Worm (Caenorhabditis elegans) whole organism, midembryonic: ENCODE measurements around the gene srh-67.
A peak's percentile ranks its signal among the peaks of the same experiment; 100 is the strongest.

ENCODE experiments used
- T22C8.4 ChIP-seq: fragments of 200-800 bp; sonication (Bioruptor generic); IDR thresholded peaks from 2 replicates; pipeline ENCODE4 v1.3.6; 2022; ENCODE audit warnings: missing genetic modification characterization, missing compliant biosample characterization
- cog-1 ChIP-seq: sonication (generic microtip); optimal IDR thresholded peaks from 2 replicates; lab custom pipeline; 2016; ENCODE audit warnings: missing genetic modification characterization, missing compliant biosample characterization
- flt-1 ChIP-seq: fragments of 200-800 bp; sonication (Bioruptor generic); IDR thresholded peaks from 2 replicates; pipeline ENCODE4 v1.3.6; 2022; ENCODE audit warnings: missing genetic modification characterization, missing compliant biosample characterization
- klf-2 ChIP-seq: fragments of 200-800 bp; sonication (Bioruptor generic); conservative IDR thresholded peaks from 2 replicates; pipeline ENCODE4 v1.3.6; 2022; ENCODE audit warnings: missing genetic modification reagents, missing genetic modification characterization, missing compliant biosample characterization
- med-1 ChIP-seq: sonication (generic microtip); optimal IDR thresholded peaks from 2 replicates; lab custom pipeline; 2017; ENCODE audit warnings: missing genetic modification characterization, mild to moderate bottlenecking, missing compliant biosample characterization, antibody characterized with exemption, missing genetic modification reagents; ENCODE audit not compliant: insufficient read depth
- ref-1 ChIP-seq: fragments of 200-800 bp; sonication (Bioruptor generic); conservative IDR thresholded peaks from 2 replicates; pipeline ENCODE4 v1.3.6; 2022; ENCODE audit warnings: missing genetic modification reagents, missing genetic modification characterization, missing compliant biosample characterization
- tab-1 ChIP-seq: fragments of 200-800 bp; sonication (Bioruptor generic); IDR thresholded peaks from 2 replicates; pipeline ENCODE4 v1.3.6; 2022; ENCODE audit warnings: missing genetic modification characterization, missing compliant biosample characterization
- ztf-23 ChIP-seq: fragments of 200-800 bp; sonication (Bioruptor generic); IDR thresholded peaks from 2 replicates; pipeline ENCODE4 v1.3.6; 2022; ENCODE audit warnings: missing genetic modification reagents, missing genetic modification characterization, missing compliant biosample characterization
- ztf-29 ChIP-seq: fragments of 200-800 bp; sonication (Bioruptor generic); IDR thresholded peaks from 2 replicates; pipeline ENCODE4 v1.3.6; 2022; ENCODE audit warnings: missing genetic modification reagents, missing genetic modification characterization, missing compliant biosample characterization

srh-67 gene

DNA sequence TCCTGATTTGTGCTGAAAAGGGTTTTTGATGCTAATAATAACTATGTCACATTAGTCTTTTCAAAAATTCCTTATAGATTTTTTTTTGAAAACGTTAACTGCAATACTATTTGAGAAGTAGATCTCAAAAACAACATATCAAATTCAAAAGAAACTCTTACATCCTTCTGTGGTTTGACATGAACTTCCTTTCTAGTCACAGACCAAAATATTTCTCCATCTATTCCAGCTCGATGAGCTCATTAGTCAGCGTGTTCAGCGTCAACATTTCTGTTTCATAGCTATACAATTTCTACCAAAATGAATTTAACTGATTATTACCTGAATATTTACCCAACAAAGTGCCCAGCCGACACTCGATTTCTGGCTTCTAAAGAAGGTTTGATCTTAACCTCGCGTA is at the start of gene srh-67:
TSS of gene srh-67 (plus strand) at position 301 of the 400 bp plus-strand sequence.
- no peak for TF ChIP-seq ztf-23 (GFP tag; lab: Robert Waterston, UW)
- no peak for TF ChIP-seq tab-1 (GFP tag; lab: Robert Waterston, UW)
- TF ChIP-seq cog-1 (tag; lab: Kevin White, UChicago), result no peak
- TF ChIP-seq ref-1 (GFP tag; lab: Robert Waterston, UW), result no peak
- TF ChIP-seq ztf-29, result no peak
- no peak for TF ChIP-seq flt-1 (GFP tag; lab: Robert Waterston, UW)
- no peak for TF ChIP-seq med-1 (GFP tag; lab: Kevin White, UChicago)
- no peak for TF ChIP-seq T22C8.4 (GFP tag; lab: Robert Waterston, UW)
- no peak for TF ChIP-seq klf-2

DNA sequence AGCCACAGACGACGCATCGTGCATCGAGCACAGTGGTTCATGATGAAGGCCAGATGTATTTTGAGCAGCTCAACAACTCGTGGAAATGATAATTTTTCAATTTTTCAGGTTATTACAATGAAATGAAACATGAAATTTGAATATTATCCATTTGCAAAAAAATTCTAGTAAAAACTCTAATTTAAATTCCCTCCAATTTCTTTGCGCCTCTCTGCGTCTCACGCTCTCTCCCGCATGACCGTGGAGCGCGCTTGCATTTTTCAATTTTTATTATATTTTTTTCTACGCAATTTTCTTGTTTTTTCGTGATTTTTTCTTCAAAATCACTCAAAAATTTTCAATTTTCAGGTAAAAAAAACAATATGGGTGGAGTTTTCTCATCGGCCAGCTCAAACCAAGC is 49.3 kb upstream of the srh-67 start, which contains the start of gene tag-281:
TSS of gene tag-281 (plus strand) at position 340 of the 400 bp plus-strand sequence.
- TF ChIP-seq cog-1 (tag; lab: Kevin White, UChicago) (peak; percentile 48), ztf-23 (GFP tag; lab: Robert Waterston, UW) (0 out of 2 replicates have a peak, but pooled peaks have one; percentile 44), tab-1 (GFP tag; lab: Robert Waterston, UW) (no peak)

DNA sequence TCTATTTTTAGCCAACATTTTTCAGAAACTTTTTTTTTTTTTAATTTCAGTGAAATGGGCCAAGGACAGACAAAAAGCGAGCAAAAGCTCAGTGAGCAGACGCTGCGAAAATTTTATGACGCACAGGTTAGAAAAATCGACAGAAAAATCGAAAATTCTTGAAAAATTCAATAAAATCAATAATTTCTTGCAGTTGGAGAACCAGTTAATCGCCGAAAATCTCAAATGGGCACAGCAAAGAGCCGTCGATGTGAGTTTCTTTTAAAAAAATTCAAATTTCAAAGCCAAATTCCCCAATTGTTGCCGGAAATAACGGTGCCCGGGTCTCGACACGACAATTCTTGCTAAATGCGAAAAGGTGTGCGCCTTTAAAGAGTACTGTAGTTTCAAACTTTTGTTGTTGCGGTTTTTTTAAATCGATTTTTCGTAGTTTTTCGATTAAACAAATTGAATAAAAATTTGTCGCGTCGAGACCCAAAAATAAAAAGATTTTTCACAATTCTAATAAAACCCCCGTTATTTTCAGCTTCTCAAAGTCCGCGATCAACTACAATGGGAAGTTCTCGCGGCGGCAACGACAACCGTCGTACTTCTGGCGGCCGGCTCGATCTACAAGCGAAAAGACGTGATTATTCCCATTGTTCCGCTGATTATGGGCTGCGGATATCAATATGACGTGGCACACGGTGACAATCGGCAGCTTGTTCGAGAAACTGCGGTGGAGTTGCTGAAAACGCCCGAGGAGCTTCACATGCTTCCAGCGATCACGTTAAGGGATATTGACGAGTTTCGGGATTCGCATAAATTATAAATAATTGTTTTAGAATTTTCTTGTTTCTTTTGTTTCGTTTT is 47.9 kb upstream of the srh-67 start, which contains the start of gene tag-280:
TSS of gene tag-280 (plus strand) at position 51 of the 852 bp plus-strand sequence.
- TF ChIP-seq ztf-23 (GFP tag; lab: Robert Waterston, UW), result no peak
- no peak for TF ChIP-seq T22C8.4 (GFP tag; lab: Robert Waterston, UW)
- TF ChIP-seq cog-1 (tag; lab: Kevin White, UChicago), result no peak
- no peak for TF ChIP-seq tab-1 (GFP tag; lab: Robert Waterston, UW)
- no peak for TF ChIP-seq flt-1 (GFP tag; lab: Robert Waterston, UW)
- no peak for TF ChIP-seq ref-1 (GFP tag; lab: Robert Waterston, UW)
- no peak for TF ChIP-seq ztf-29
- no peak for TF ChIP-seq med-1 (GFP tag; lab: Kevin White, UChicago)
- TF ChIP-seq klf-2, result no peak

DNA sequence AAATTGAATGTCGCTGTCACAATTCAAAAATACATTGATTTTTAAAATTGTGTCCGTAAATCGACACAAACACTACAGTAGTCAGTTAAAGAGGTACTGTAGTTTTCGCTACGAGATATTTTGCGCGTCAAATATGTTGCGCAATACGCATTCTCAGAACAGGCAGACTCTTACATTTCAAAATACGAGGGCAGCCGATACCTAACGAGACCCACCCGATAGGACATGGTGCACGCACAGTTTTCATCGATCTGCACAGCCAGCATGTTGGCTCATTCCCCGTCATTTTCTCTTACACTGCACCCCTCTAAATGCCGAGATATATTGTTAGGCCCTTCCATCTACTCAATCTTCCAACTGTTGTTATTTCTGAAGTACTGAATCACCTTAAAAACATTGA is 46.5 kb upstream of the srh-67 start, which contains the start of gene F15A4.2:
TSS of gene F15A4.2 (plus strand) at position 301 of the 400 bp plus-strand sequence.
- TF ChIP-seq T22C8.4 (GFP tag; lab: Robert Waterston, UW), result no peak; the same call in 1 of the 2 replicates
- no peak for TF ChIP-seq med-1 (GFP tag; lab: Kevin White, UChicago)
- TF ChIP-seq tab-1 (GFP tag; lab: Robert Waterston, UW), result no peak
- no peak for TF ChIP-seq ztf-29

DNA sequence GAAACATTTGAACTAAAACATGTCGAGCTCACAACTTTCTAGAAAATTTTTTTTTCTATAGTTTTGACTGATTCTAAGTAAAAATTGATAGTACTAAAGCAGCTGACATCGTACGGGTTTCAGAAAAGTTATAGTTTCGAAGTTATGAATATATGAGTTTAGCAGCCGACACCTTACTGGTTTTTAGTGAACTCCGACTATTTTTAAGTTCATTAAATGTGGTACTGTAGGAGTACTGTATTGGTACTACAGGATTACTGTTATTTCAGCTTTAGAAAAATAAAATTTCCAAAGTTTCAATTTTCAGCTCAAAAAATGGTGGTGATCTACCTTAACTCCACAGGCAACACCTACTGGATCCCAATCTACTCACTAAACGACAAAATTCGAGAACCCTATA is 43.2 kb upstream of the srh-67 start, which contains the start of gene sre-37:
TSS of gene sre-37 (plus strand) at position 301 of the 400 bp plus-strand sequence.
- no peak for TF ChIP-seq klf-2
- no peak for TF ChIP-seq ztf-23 (GFP tag; lab: Robert Waterston, UW)
- no peak for TF ChIP-seq med-1 (GFP tag; lab: Kevin White, UChicago)
- no peak for TF ChIP-seq T22C8.4 (GFP tag; lab: Robert Waterston, UW)
- TF ChIP-seq cog-1 (tag; lab: Kevin White, UChicago), result no peak
- TF ChIP-seq ztf-29, result no peak
- no peak for TF ChIP-seq ref-1 (GFP tag; lab: Robert Waterston, UW)
- no peak for TF ChIP-seq tab-1 (GFP tag; lab: Robert Waterston, UW)
- no peak for TF ChIP-seq flt-1 (GFP tag; lab: Robert Waterston, UW)

DNA sequence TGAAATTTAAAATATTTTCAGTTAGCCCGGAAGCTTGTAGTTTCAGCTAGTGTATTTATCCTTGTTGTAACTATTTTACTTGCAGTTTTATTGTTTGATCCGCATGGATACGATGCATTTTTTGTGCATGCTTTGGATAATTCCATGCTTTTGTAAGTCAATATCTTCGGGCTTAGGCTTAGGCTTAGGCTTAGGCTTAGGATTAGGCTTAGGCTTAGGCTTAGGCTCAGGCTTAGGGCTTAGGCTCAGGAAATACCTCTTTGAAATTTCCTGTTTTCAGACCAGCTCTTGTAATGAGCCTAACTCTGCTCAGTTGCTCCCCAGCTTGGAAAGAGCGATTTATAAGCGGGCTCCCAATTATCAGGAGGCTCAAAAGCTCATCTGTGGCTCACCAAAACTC is 41.7 kb upstream of the srh-67 start, which contains the start of gene srg-16:
TSS of gene srg-16 (plus strand) at position 87 of the 400 bp plus-strand sequence.
- no peak for TF ChIP-seq ztf-23 (GFP tag; lab: Robert Waterston, UW)

DNA sequence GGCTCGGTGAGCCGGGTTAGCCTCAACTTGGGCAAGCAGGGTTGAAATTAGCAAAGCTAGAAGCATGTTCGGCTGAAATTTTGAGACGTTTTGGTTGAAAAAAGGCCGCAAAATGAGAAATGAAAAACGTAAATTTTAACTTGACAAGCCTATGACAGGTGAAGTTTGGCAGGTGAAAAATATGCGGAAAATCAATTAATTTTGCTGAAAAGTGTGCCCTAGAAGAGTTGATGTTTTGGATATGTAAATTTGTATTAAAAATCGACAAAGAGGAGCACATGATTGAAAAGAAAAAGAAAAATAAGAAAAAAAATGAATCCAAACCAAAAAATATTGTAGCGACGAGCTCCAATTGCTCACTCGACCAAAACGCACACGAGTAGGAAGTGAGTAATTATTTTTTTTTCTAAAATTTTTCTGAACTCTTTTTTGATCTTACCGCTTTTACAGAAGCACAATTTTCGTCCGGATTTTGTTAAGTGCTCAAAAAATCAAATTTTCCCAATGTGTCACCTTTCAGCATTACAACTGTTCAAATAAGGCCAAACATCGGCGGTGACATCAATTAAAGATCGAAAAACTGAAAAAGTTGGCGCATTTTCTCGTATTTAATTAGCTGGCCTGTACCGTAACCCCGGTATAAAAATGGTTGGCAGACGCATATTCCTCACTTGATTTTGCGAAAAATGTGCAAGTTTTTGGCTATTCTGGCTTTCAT is 37.5 kb upstream of the srh-67 start, which contains the start of the genes F15A4.5 and phat-8:
TSS of gene F15A4.5 (minus strand) at position 101 of the 718 bp plus-strand sequence.
TSS of gene phat-8 (plus strand) at position 668 of the 718 bp plus-strand sequence.
- TF ChIP-seq T22C8.4 (GFP tag; lab: Robert Waterston, UW) (no peak), tab-1 (GFP tag; lab: Robert Waterston, UW) (no peak), ztf-29 (no peak), ref-1 (GFP tag; lab: Robert Waterston, UW) (no peak)

DNA sequence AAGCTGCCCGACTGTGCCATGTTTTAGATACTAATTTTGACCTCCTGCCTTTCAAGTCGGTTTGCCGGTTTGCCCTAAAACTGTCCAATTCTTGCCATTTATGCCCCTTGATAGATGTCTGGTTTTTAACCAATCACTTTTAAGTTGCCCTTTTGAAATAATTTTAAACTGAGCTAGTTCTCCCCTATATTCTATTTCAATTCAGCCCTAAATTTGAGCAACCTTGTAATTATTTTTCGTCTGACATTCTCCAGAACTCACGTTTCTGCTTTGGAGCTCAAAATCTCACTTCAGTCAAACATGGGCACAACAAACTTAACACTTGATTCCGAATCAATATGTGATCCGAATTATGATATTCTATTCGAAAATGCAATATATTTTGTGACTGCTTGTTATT is 35.3 kb upstream of the srh-67 start, which contains the start of gene srg-17:
TSS of gene srg-17 (plus strand) at position 301 of the 400 bp plus-strand sequence.
- no peak for TF ChIP-seq flt-1 (GFP tag; lab: Robert Waterston, UW)
- no peak for TF ChIP-seq cog-1 (tag; lab: Kevin White, UChicago)
- no peak for TF ChIP-seq med-1 (GFP tag; lab: Kevin White, UChicago)
- TF ChIP-seq ztf-23 (GFP tag; lab: Robert Waterston, UW), result no peak
- TF ChIP-seq T22C8.4 (GFP tag; lab: Robert Waterston, UW), result no peak
- no peak for TF ChIP-seq tab-1 (GFP tag; lab: Robert Waterston, UW)

DNA sequence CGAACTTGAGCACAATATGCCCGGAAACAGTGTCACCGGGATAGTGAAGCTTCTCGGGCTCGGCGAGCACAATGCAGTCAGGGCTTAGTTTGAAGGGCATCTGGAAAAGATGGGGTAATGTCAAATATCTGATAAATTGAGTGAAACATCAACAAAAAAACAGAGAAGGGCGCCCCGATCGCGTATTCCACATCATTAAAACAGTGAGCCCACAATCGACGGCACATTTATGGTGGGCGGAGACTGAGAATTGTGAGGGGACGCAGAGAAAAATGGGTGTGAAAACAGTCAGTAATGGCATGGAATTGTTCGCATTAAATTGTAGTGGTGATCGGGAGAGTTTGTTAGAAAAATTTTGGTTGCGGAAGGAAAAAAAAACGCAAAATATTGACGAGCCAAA is 27.9 kb upstream of the srh-67 start, which contains the start of gene arrd-9:
TSS of gene arrd-9 (minus strand) at position 101 of the 400 bp plus-strand sequence.
- TF ChIP-seq ztf-29, result no peak
- no peak for TF ChIP-seq flt-1 (GFP tag; lab: Robert Waterston, UW)
- TF ChIP-seq ref-1 (GFP tag; lab: Robert Waterston, UW), result no peak
- no peak for TF ChIP-seq klf-2
- TF ChIP-seq ztf-23 (GFP tag; lab: Robert Waterston, UW), result no peak
- TF ChIP-seq med-1 (GFP tag; lab: Kevin White, UChicago), result no peak
- TF ChIP-seq tab-1 (GFP tag; lab: Robert Waterston, UW), result no peak
- TF ChIP-seq cog-1 (tag; lab: Kevin White, UChicago), result no peak
- TF ChIP-seq T22C8.4 (GFP tag; lab: Robert Waterston, UW), result no peak
